Fruit fly (Drosophila melanogaster): ENCODE data around the gene CG12817.

DNA sequence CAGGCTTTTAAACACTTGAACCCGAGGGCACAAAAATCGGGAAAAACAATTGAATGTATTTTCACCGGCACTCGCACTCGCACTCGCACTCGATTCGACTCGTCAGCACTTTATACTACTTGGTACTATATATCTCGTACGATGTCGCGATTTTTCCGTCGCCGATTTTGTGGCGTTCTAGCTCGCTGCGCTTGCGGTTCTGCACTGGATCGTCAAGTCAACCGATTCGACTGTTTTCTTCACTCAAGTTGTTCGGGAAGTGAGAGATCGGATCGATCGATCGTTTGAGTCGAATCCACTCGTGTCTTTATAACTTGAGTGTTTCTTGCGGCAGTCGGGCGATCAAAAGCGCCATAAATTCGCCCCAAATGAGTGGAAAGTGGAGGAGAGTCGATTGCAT is 11.7 kb downstream of the CG12817 start, which contains the start of gene Timp:
- TF ChIP-seq CG6791 (GFP tag; IDR thresholded peaks at IDR 0.05; ENCODE audit: partially characterized antibody), result no peak
- TF ChIP-seq Optix (GFP tag; IDR thresholded peaks at IDR 0.05), result no peak
- no peak for TF ChIP-seq Elba2 (GFP tag; optimal IDR thresholded peaks at IDR 0.05)
